Worm (Caenorhabditis elegans): ENCODE measurements around the gene txdc-12.2.

Gene txdc-12.2

ce11 chrX:2093169-2093568 is 18.9 kb downstream of the txdc-12.2 start, which contains the start of gene col-164:
col-164 (plus strand) TSS chrX:2093469.
- no peak for TF ChIP-seq R02D3.7 (tag; optimal IDR thresholded peaks at IDR 0.05)
- TF ChIP-seq lin-39 (tag; optimal IDR thresholded peaks at IDR 0.05) = no peak
- TF ChIP-seq dmd-4 (tag; optimal IDR thresholded peaks at IDR 0.05) = no peak
- TF ChIP-seq blmp-1 (tag; optimal IDR thresholded peaks at IDR 0.05; ENCODE audit: insufficient read depth) = no peak
- TF ChIP-seq snpc-4 (tag; optimal IDR thresholded peaks at IDR 0.05) = no peak
- TF ChIP-seq elt-3 (tag; optimal IDR thresholded peaks at IDR 0.05) = no peak
- TF ChIP-seq nhr-10 (tag; optimal IDR thresholded peaks at IDR 0.05) = no peak
- no peak for TF ChIP-seq zag-1 (tag; optimal IDR thresholded peaks at IDR 0.05)
- TF ChIP-seq ceh-16 (tag; optimal IDR thresholded peaks at IDR 0.05) = no peak
- TF ChIP-seq alr-1 (tag; optimal IDR thresholded peaks at IDR 0.05) = no peak
- TF ChIP-seq skn-1 (tag; optimal IDR thresholded peaks at IDR 0.05) = no peak
- no peak for TF ChIP-seq egl-27 (tag; optimal IDR thresholded peaks at IDR 0.05)
- TF ChIP-seq crh-2 (tag; optimal IDR thresholded peaks at IDR 0.05) = no peak
- no peak for TF ChIP-seq lin-13 (GFP tag; optimal IDR thresholded peaks at IDR 0.05)
- no peak for TF ChIP-seq ZK546.5 (tag; optimal IDR thresholded peaks at IDR 0.05)
- no peak for TF ChIP-seq lin-11 (tag; optimal IDR thresholded peaks at IDR 0.05)
- TF ChIP-seq ceh-82 (tag; optimal IDR thresholded peaks at IDR 0.05) = no peak
- TF ChIP-seq nhr-129 (tag; optimal IDR thresholded peaks at IDR 0.05) = no peak
- TF ChIP-seq aly-2 (tag; optimal IDR thresholded peaks at IDR 0.05) = no peak
- TF ChIP-seq nhr-6 (tag; optimal IDR thresholded peaks at IDR 0.05) = no peak

- no peak for TF ChIP-seq unc-55 (GFP tag; optimal IDR thresholded peaks at IDR 0.05)
- TF ChIP-seq mdl-1 (tag; optimal IDR thresholded peaks at IDR 0.05) = no peak
- no peak for TF ChIP-seq nhr-77 (tag; optimal IDR thresholded peaks at IDR 0.05)
- no peak for TF ChIP-seq ztf-1 (GFP tag; conservative IDR thresholded peaks at IDR 0.05)
- TF ChIP-seq Y55F3AM.14 (GFP tag; optimal IDR thresholded peaks at IDR 0.05) = no peak
- no peak for TF ChIP-seq elt-1 (tag; optimal IDR thresholded peaks at IDR 0.05)
- TF ChIP-seq elt-3 (tag; optimal IDR thresholded peaks at IDR 0.05) = no peak
- TF ChIP-seq unc-39 (tag; optimal IDR thresholded peaks at IDR 0.05) = no peak
- no peak for TF ChIP-seq nhr-237 (tag; optimal IDR thresholded peaks at IDR 0.05)
- TF ChIP-seq lsy-2 (tag; optimal IDR thresholded peaks at IDR 0.05) = no peak
- TF ChIP-seq unc-62 (GFP tag; optimal IDR thresholded peaks at IDR 0.05) = no peak
- no peak for TF ChIP-seq peb-1 (tag; optimal IDR thresholded peaks at IDR 0.05)
- no peak for TF ChIP-seq gmeb-1 (tag; optimal IDR thresholded peaks at IDR 0.05)
Measured at ce11 chrX:2094094-2094493, 19.8 kb downstream of the txdc-12.2 start.

- TF ChIP-seq elt-3 (tag; optimal IDR thresholded peaks at IDR 0.05) = no peak
- no peak for TF ChIP-seq crh-2 (tag; optimal IDR thresholded peaks at IDR 0.05)
- no peak for TF ChIP-seq sem-4 (tag; optimal IDR thresholded peaks at IDR 0.05)
Measured at ce11 chrX:2096804-2097203, 22.6 kb downstream of the txdc-12.2 start, which contains the start of gene T21D9.2. T21D9.2 (minus strand) TSS chrX:2096904.

ce11 chrX:2099002-2099401 is 24.8 kb downstream of the txdc-12.2 start:
- TF ChIP-seq aly-2 (tag; optimal IDR thresholded peaks at IDR 0.05) (no peak), mab-5 (tag; optimal IDR thresholded peaks at IDR 0.05) (peak; percentile 57), skn-1 (tag; optimal IDR thresholded peaks at IDR 0.05) (no peak), ztf-11 (tag; optimal IDR thresholded peaks at IDR 0.05) (no peak), unc-55 (GFP tag; optimal IDR thresholded peaks at IDR 0.05) (peak; percentile 13)

- no peak for TF ChIP-seq unc-39 (tag; optimal IDR thresholded peaks at IDR 0.05)
- no peak for TF ChIP-seq ztf-11 (tag; optimal IDR thresholded peaks at IDR 0.05)
- TF ChIP-seq crh-2 (tag; optimal IDR thresholded peaks at IDR 0.05) = no peak
- no peak for TF ChIP-seq mab-5 (tag; optimal IDR thresholded peaks at IDR 0.05)
- no peak for TF ChIP-seq nhr-12 (tag; optimal IDR thresholded peaks at IDR 0.05)
- no peak for TF ChIP-seq nhr-25 (tag; optimal IDR thresholded peaks at IDR 0.05)
- TF ChIP-seq fos-1 (tag; optimal IDR thresholded peaks at IDR 0.05) = no peak
- no peak for TF ChIP-seq R02D3.7 (tag; optimal IDR thresholded peaks at IDR 0.05)
- no peak for TF ChIP-seq Y55F3AM.14 (GFP tag; optimal IDR thresholded peaks at IDR 0.05)
- no peak for TF ChIP-seq ztf-4 (tag; optimal IDR thresholded peaks at IDR 0.05)
- no peak for TF ChIP-seq ztf-1 (GFP tag; conservative IDR thresholded peaks at IDR 0.05)
- no peak for TF ChIP-seq skn-1 (tag; optimal IDR thresholded peaks at IDR 0.05)
- TF ChIP-seq zag-1 (tag; optimal IDR thresholded peaks at IDR 0.05) = no peak
- TF ChIP-seq elt-1 (tag; optimal IDR thresholded peaks at IDR 0.05) = no peak
- TF ChIP-seq nhr-129 (tag; optimal IDR thresholded peaks at IDR 0.05) = no peak
- no peak for TF ChIP-seq unc-62 (GFP tag; optimal IDR thresholded peaks at IDR 0.05)
Measured at ce11 chrX:2105310-2105709, 31.1 kb downstream of the txdc-12.2 start, which contains the start of gene F53B1.3. F53B1.3 (plus strand) TSS chrX:2105610.

All from whole organism, L2 larva.